Worm (Caenorhabditis elegans): ENCODE data around the gene gcy-37.

gcy-37 gene

DNA sequence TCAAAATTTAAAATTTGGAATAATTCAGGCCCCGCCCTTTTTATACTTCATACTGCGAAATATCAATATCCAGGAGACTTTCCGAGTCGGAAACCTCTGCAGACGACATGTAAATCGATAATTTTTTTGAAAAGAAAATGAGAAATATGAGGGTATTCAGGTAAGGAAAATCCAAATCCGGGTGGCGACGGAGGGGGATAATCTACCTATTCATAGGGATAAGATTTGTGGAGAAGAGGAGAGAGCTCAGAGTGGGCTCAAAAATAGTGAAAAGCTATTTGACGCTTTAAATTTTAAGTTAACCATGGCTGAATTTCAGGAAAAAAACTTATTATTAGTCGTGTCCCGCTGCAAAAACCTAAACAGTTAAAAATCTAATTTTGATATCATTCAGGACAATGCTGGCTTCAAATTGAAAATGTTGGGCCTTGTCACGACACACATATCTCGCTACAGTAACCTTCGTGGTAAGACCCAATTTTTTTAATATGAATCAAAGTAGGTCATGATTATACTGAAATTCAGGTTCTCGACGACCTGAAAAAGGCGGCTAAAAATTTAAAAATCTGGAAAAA is 47.6 kb downstream of the gcy-37 start, which contains the start of gene che-6 (continued):
- peak; percentile 16 for TF ChIP-seq lin-54 (GFP tag; optimal IDR thresholded peaks at IDR 0.05)
- TF ChIP-seq pha-4 (tag; optimal IDR thresholded peaks at IDR 0.05) = no peak

DNA sequence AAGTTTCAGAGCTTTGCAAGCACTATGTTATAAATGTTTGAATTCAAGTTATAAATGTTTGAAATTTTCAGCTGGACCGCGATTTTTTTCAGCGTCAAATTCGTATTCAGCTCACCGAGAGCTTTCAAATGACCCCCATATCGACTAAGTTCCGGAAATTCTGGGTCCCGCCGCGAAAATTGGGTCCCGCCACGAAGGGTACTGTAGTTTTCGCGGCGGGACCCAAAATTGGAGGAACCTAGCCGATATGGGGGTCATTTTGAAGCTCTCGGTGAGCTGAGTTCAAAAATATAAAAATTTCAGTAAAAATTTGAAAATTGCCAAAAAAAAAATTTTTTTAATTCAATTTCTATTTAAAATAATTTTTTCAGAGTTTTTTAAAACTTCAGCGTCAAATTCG is 52.3 kb downstream of the gcy-37 start:
- TF ChIP-seq rcor-1 (GFP tag; IDR thresholded peaks at IDR 0.05) (no peak), F23B12.7 (tag; optimal IDR thresholded peaks at IDR 0.05; ENCODE audit: insufficient read depth) (no peak), nhr-120 (GFP tag; IDR thresholded peaks at IDR 0.05) (0 out of 2 replicates have a peak, but pooled peaks have one; percentile 51), egl-18 (GFP tag; IDR thresholded peaks at IDR 0.05) (no peak), lin-54 (GFP tag; optimal IDR thresholded peaks at IDR 0.05) (no peak), atf-7 (tag; optimal IDR thresholded peaks at IDR 0.05) (no peak), cebp-2 (GFP tag; IDR thresholded peaks at IDR 0.05) (0 out of 2 replicates have a peak, but pooled peaks have one; percentile 70), ztf-22 (GFP tag; optimal IDR thresholded peaks at IDR 0.05) (no peak), F33H1.4 (GFP tag; IDR thresholded peaks at IDR 0.05) (peak; percentile 42), F39B2.1 (GFP tag; IDR thresholded peaks at IDR 0.05) (0 out of 2 replicates have a peak, but pooled peaks have one; percentile 18), lin-35 (GFP tag; optimal IDR thresholded peaks at IDR 0.05) (no peak)

DNA sequence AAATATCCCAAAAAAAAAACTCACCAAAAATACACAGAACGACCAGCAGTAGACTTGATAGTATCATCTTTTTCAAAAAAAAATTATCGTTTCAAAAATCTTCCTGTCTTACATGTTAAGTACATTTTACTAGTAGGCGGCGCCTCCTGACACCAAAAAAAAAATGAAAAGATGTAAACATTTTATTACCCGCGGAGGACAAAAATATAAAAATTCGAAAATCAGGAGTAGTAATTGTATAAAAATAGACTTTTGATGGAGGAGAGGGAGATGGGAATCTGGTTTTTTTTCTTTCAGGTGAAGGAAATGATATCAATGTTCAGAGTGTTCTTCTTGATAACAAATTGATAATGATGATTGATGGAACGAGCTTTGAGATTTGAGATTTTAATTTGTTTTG is 56.2 kb downstream of the gcy-37 start, which contains the start of gene C23H5.15:
TSS of gene C23H5.15 (minus strand) at position 101 of the 400 bp plus-strand sequence.
- TF ChIP-seq lsl-1 (GFP tag; optimal IDR thresholded peaks at IDR 0.05) (no peak), F10E7.11 (tag; optimal IDR thresholded peaks at IDR 0.05) (no peak), tbp1 (GFP tag; optimal IDR thresholded peaks at IDR 0.05) (no peak), ztf-22 (GFP tag; optimal IDR thresholded peaks at IDR 0.05) (no peak), nfyb-1 (GFP tag; IDR thresholded peaks at IDR 0.05) (no peak), dox-1 (GFP tag; IDR thresholded peaks at IDR 0.05) (no peak), F33H1.4 (GFP tag; IDR thresholded peaks at IDR 0.05) (no peak), hmg-1.2 (GFP tag; IDR thresholded peaks at IDR 0.05) (no peak), ztf-3 (GFP tag; optimal IDR thresholded peaks at IDR 0.05) (no peak), ceh-100 (GFP tag; IDR thresholded peaks at IDR 0.05) (no peak), egl-44 (GFP tag; IDR thresholded peaks at IDR 0.05) (no peak), lin-35 (GFP tag; optimal IDR thresholded peaks at IDR 0.05) (no peak), xnd-1 (tag; optimal IDR thresholded peaks at IDR 0.05) (no peak)
